Worm (Caenorhabditis elegans): Measurements from ENCODE around the gene vps-33.1.

The vps-33.1 gene

ce11 chrIII:8655412-8655811 lies 45.3 kb upstream of the vps-33.1 start:
- peak; percentile 11 for TF ChIP-seq sma-9 (GFP tag; optimal IDR thresholded peaks at IDR 0.05)
- TF ChIP-seq sma-9 (tag; optimal IDR thresholded peaks at IDR 0.05), result no peak
- no peak for TF ChIP-seq nhr-6 (tag; optimal IDR thresholded peaks at IDR 0.05)
- peak; percentile 55 for TF ChIP-seq nhr-25 (tag; optimal IDR thresholded peaks at IDR 0.05)
- peak; percentile 1 for TF ChIP-seq F13H6.1 (tag; optimal IDR thresholded peaks at IDR 0.05)
- peak; percentile 50 for TF ChIP-seq sma-3 (GFP tag; optimal IDR thresholded peaks at IDR 0.05)
- TF ChIP-seq ceh-82 (tag; optimal IDR thresholded peaks at IDR 0.05), result no peak
- no peak for TF ChIP-seq ZK546.5 (tag; optimal IDR thresholded peaks at IDR 0.05)

- TF ChIP-seq crh-2 (tag; optimal IDR thresholded peaks at IDR 0.05), result peak; percentile 71
- no peak for TF ChIP-seq sma-3 (GFP tag; optimal IDR thresholded peaks at IDR 0.05)
- TF ChIP-seq fos-1 (tag; optimal IDR thresholded peaks at IDR 0.05), result no peak
- TF ChIP-seq unc-39 (tag; optimal IDR thresholded peaks at IDR 0.05), result no peak
Measured at ce11 chrIII:8656055-8656454, 44.7 kb upstream of the vps-33.1 start.

ce11 chrIII:8656957-8657356 lies 43.8 kb upstream of the vps-33.1 start:
- TF ChIP-seq sem-4 (tag; optimal IDR thresholded peaks at IDR 0.05) (no peak), crh-2 (tag; optimal IDR thresholded peaks at IDR 0.05) (peak; percentile 68), alr-1 (tag; optimal IDR thresholded peaks at IDR 0.05) (no peak), ama-1 (optimal IDR thresholded peaks at IDR 0.05) (no peak), nhr-10 (tag; optimal IDR thresholded peaks at IDR 0.05) (no peak), aly-2 (tag; optimal IDR thresholded peaks at IDR 0.05) (no peak), nhr-12 (tag; optimal IDR thresholded peaks at IDR 0.05) (no peak), elt-1 (tag; optimal IDR thresholded peaks at IDR 0.05) (no peak), lsy-2 (tag; optimal IDR thresholded peaks at IDR 0.05) (peak in 1 of 2 experiments; percentile 8), ztf-4 (tag; optimal IDR thresholded peaks at IDR 0.05) (no peak), unc-55 (GFP tag; optimal IDR thresholded peaks at IDR 0.05) (no peak), peb-1 (tag; optimal IDR thresholded peaks at IDR 0.05) (no peak), sma-9 (GFP tag; optimal IDR thresholded peaks at IDR 0.05) (peak; percentile 90), sma-9 (tag; optimal IDR thresholded peaks at IDR 0.05) (no peak), blmp-1 (tag; optimal IDR thresholded peaks at IDR 0.05; ENCODE audit: insufficient read depth) (no peak), nhr-25 (tag; optimal IDR thresholded peaks at IDR 0.05) (no peak), lin-39 (tag; optimal IDR thresholded peaks at IDR 0.05) (no peak), unc-62 (GFP tag; optimal IDR thresholded peaks at IDR 0.05) (no peak), F13H6.1 (tag; optimal IDR thresholded peaks at IDR 0.05) (peak; percentile 53), R02D3.7 (tag; optimal IDR thresholded peaks at IDR 0.05) (no peak), nhr-237 (tag; optimal IDR thresholded peaks at IDR 0.05) (no peak), gmeb-1 (tag; optimal IDR thresholded peaks at IDR 0.05) (peak; percentile 55), mdl-1 (tag; optimal IDR thresholded peaks at IDR 0.05) (no peak), dmd-4 (tag; optimal IDR thresholded peaks at IDR 0.05) (no peak), ztf-11 (tag; optimal IDR thresholded peaks at IDR 0.05) (no peak), sma-3 (GFP tag; optimal IDR thresholded peaks at IDR 0.05) (peak; percentile 55), mbf-1 (tag; optimal IDR thresholded peaks at IDR 0.05) (no peak), C34F6.9 (tag; optimal IDR thresholded peaks at IDR 0.05) (no peak), nhr-129 (tag; optimal IDR thresholded peaks at IDR 0.05) (no peak), unc-39 (tag; optimal IDR thresholded peaks at IDR 0.05) (no peak), fos-1 (tag; optimal IDR thresholded peaks at IDR 0.05) (peak; percentile 76), mab-5 (tag; optimal IDR thresholded peaks at IDR 0.05) (no peak), lin-13 (GFP tag; optimal IDR thresholded peaks at IDR 0.05) (no peak), nhr-11 (tag; optimal IDR thresholded peaks at IDR 0.05) (no peak), nhr-6 (tag; optimal IDR thresholded peaks at IDR 0.05) (no peak), egl-27 (tag; optimal IDR thresholded peaks at IDR 0.05) (no peak), ceh-82 (tag; optimal IDR thresholded peaks at IDR 0.05) (no peak), zag-1 (tag; optimal IDR thresholded peaks at IDR 0.05) (no peak), lin-11 (tag; optimal IDR thresholded peaks at IDR 0.05) (no peak), nhr-23 (tag; optimal IDR thresholded peaks at IDR 0.05) (no peak), Y55F3AM.14 (GFP tag; optimal IDR thresholded peaks at IDR 0.05) (no peak), ZK546.5 (tag; optimal IDR thresholded peaks at IDR 0.05) (no peak), ceh-16 (tag; optimal IDR thresholded peaks at IDR 0.05) (no peak), skn-1 (tag; optimal IDR thresholded peaks at IDR 0.05) (peak; percentile 60), nhr-21 (tag; optimal IDR thresholded peaks at IDR 0.05) (no peak), ztf-1 (GFP tag; conservative IDR thresholded peaks at IDR 0.05) (no peak), snpc-4 (tag; optimal IDR thresholded peaks at IDR 0.05) (no peak), nhr-77 (tag; optimal IDR thresholded peaks at IDR 0.05) (no peak), elt-3 (tag; optimal IDR thresholded peaks at IDR 0.05) (no peak)

Data from whole organism, L2 larva.